Worm (Caenorhabditis elegans): ENCODE results near the gene snb-2.

DNA sequence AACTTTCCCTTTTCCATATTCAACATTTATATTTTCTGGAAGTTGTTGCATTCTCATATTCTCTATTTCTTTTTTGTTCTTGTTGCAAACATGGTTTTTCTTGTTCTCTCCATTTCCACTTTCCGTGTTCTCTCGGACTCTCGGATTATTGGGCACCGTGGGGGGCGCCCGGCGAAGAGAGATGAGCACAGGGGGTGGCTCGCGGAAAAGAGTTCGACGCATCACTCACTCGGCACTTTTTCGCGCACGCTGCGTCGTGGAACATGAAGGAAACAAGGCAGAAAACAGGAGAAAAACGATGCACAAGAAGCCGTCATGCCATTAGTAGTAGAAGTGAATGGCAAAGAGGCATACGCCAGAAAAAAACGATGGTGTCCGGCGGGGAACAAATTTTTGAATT, 19.1 kb downstream of the snb-2 start:
- TF ChIP-seq mdl-1 (tag; optimal IDR thresholded peaks at IDR 0.05) (no peak), snpc-4 (tag; optimal IDR thresholded peaks at IDR 0.05) (no peak), pqm-1 (tag; optimal IDR thresholded peaks at IDR 0.05) (no peak), aly-2 (tag; optimal IDR thresholded peaks at IDR 0.05) (no peak), nhr-25 (tag; optimal IDR thresholded peaks at IDR 0.05; ENCODE audit: borderline replicate concordance, insufficient read depth) (no peak), lin-13 (GFP tag; optimal IDR thresholded peaks at IDR 0.05) (no peak), ama-1 (optimal IDR thresholded peaks at IDR 0.05) (no peak), hlh-30 (tag; optimal IDR thresholded peaks at IDR 0.05; ENCODE audit: insufficient read depth) (no peak), mep-1 (tag; optimal IDR thresholded peaks at IDR 0.05) (no peak)
